Fruit fly (Drosophila melanogaster): ENCODE results near the gene CG42327.

Gene CG42327

dm6 chr3R:11613252-11614036 lies 42.5 kb upstream of the CG42327 start (continued):
- peak; percentile 24 for TF ChIP-seq Atf3 (GFP tag; optimal IDR thresholded peaks at IDR 0.05)
- no peak for TF ChIP-seq CG30020 (tag; optimal IDR thresholded peaks at IDR 0.05)
- peak; percentile 15 for TF ChIP-seq Oli (tag; optimal IDR thresholded peaks at IDR 0.05)
- peak; percentile 65 for TF ChIP-seq HLH3B (GFP tag; IDR thresholded peaks at IDR 0.05)
- no peak for TF ChIP-seq zen2 (GFP tag; IDR thresholded peaks at IDR 0.05; ENCODE audit: partially characterized antibody)
- peak; percentile 27 for TF ChIP-seq CG13123 (GFP tag; optimal IDR thresholded peaks at IDR 0.05)
- TF ChIP-seq dpn (GFP tag; optimal IDR thresholded peaks at IDR 0.05), result peak; percentile 77 to 79
- TF ChIP-seq Hmr (GFP tag; optimal IDR thresholded peaks at IDR 0.05), result peak; percentile 46
- TF ChIP-seq NC2β (GFP tag; optimal IDR thresholded peaks at IDR 0.05), result peak; percentile 68
- TF ChIP-seq ac (GFP tag; optimal IDR thresholded peaks at IDR 0.05), result peak; percentile 41
- peak; percentile 89 for TF ChIP-seq CG11247 (GFP tag; IDR thresholded peaks at IDR 0.05)
- no peak for TF ChIP-seq scrt (GFP tag; optimal IDR thresholded peaks at IDR 0.05)
- peak; percentile 47 for TF ChIP-seq CG14710 (tag; optimal IDR thresholded peaks at IDR 0.05)
- TF ChIP-seq Neu2 (GFP tag; optimal IDR thresholded peaks at IDR 0.05; ENCODE audit: borderline replicate concordance), result no peak
- peak; percentile 48 to 54 for TF ChIP-seq Hr51 (GFP tag; optimal IDR thresholded peaks at IDR 0.05)
- peak; percentile 24 for TF ChIP-seq slp2 (GFP tag; optimal IDR thresholded peaks at IDR 0.05)
- no peak for TF ChIP-seq Gsc (GFP tag; IDR thresholded peaks at IDR 0.05)
- TF ChIP-seq Lhr (GFP tag; optimal IDR thresholded peaks at IDR 0.05), result peak; percentile 90
- peak; percentile 42; the same call in 2 of the 3 replicates for TF ChIP-seq row (GFP tag; IDR thresholded peaks at IDR 0.05)
- TF ChIP-seq sima (GFP tag; optimal IDR thresholded peaks at IDR 0.05), result no peak
- TF ChIP-seq sug (tag; optimal IDR thresholded peaks at IDR 0.05), result peak; percentile 64
- no peak for TF ChIP-seq HLHmδ (GFP tag; optimal IDR thresholded peaks at IDR 0.05)
- TF ChIP-seq Rx (GFP tag; IDR thresholded peaks at IDR 0.05), result peak; percentile 75
- peak; percentile 90 for TF ChIP-seq CG15479 (GFP tag; optimal IDR thresholded peaks at IDR 0.05)
- TF ChIP-seq Max (GFP tag; optimal IDR thresholded peaks at IDR 0.05), result peak; percentile 5
- TF ChIP-seq Bdp1 (GFP tag; optimal IDR thresholded peaks at IDR 0.05), result peak; percentile 35
- TF ChIP-seq dan (GFP tag; IDR thresholded peaks at IDR 0.05), result no peak; the same call in 1 of the 2 replicates
- peak; percentile 30 for TF ChIP-seq emc (GFP tag; optimal IDR thresholded peaks at IDR 0.05)
- TF ChIP-seq CG8290 (GFP tag; optimal IDR thresholded peaks at IDR 0.05), result peak; percentile 87
- TF ChIP-seq CG8290 (tag; optimal IDR thresholded peaks at IDR 0.05), result peak in 1 of 2 experiments; percentile 68
- peak; percentile 38 for TF ChIP-seq fd96Cb (tag; optimal IDR thresholded peaks at IDR 0.05)
- TF ChIP-seq mld (GFP tag; IDR thresholded peaks at IDR 0.05; ENCODE audit: partially characterized antibody), result no peak
- no peak for TF ChIP-seq TFAM (GFP tag; optimal IDR thresholded peaks at IDR 0.05)
- peak; percentile 49 for TF ChIP-seq D19A (tag; optimal IDR thresholded peaks at IDR 0.05)
- TF ChIP-seq tio (GFP tag; optimal IDR thresholded peaks at IDR 0.05), result peak; percentile 45
- TF ChIP-seq CG6765 (GFP tag; optimal IDR thresholded peaks at IDR 0.05), result no peak
- TF ChIP-seq tx (GFP tag; optimal IDR thresholded peaks at IDR 0.05), result peak; percentile 42
- no peak for TF ChIP-seq CG6683 (GFP tag; optimal IDR thresholded peaks at IDR 0.05)
- TF ChIP-seq CG4730 (GFP tag; IDR thresholded peaks at IDR 0.05), result peak; percentile 65
- peak; percentile 40; the same call in 1 of the 2 replicates for TF ChIP-seq CG10959 (GFP tag; IDR thresholded peaks at IDR 0.05)
- TF ChIP-seq sd (tag; optimal IDR thresholded peaks at IDR 0.05), result peak; percentile 23
- TF ChIP-seq CG12104 (GFP tag; optimal IDR thresholded peaks at IDR 0.05), result peak; percentile 14
- TF ChIP-seq CG34376 (GFP tag; optimal IDR thresholded peaks at IDR 0.05), result no peak
- no peak for TF ChIP-seq CG12219 (GFP tag; optimal IDR thresholded peaks at IDR 0.05)
- peak; percentile 41 for TF ChIP-seq CG17359 (tag; optimal IDR thresholded peaks at IDR 0.05)
- peak; percentile 34 for TF ChIP-seq CG7786 (GFP tag; optimal IDR thresholded peaks at IDR 0.05)
- peak; percentile 42 for TF ChIP-seq CG17385 (GFP tag; optimal IDR thresholded peaks at IDR 0.05)
- TF ChIP-seq nau (GFP tag; optimal IDR thresholded peaks at IDR 0.05), result peak; percentile 18
- peak; percentile 72 for TF ChIP-seq Hsf (GFP tag; optimal IDR thresholded peaks at IDR 0.05)
